Worm (Caenorhabditis elegans) whole organism, mixed stage, embryonic: ENCODE measurements around the gene C53B4.3.

Experiments used
- elt-1 ChIP-seq: sonication (generic microtip); optimal IDR thresholded peaks from 2 replicates; lab custom pipeline; 2017; ENCODE audit warnings: missing genetic modification characterization, mild to moderate bottlenecking, missing compliant biosample characterization, antibody characterized with exemption, moderate library complexity, borderline replicate concordance; ENCODE audit not compliant: insufficient read depth
- lin-13 ChIP-seq: fragments of 150-350 bp; optimal IDR thresholded peaks from 2 replicates; lab custom pipeline; 2014; ENCODE audit warnings: missing biosample characterization, missing genetic modification characterization
- nhr-237 ChIP-seq: fragments of 150-350 bp; optimal IDR thresholded peaks from 2 replicates; lab custom pipeline; 2014; ENCODE audit warnings: missing biosample characterization, missing genetic modification characterization
- snpc-4 ChIP-seq: fragments of 150-350 bp; optimal IDR thresholded peaks from 2 replicates; lab custom pipeline; 2014; ENCODE audit warnings: missing biosample characterization, missing genetic modification characterization

DNA sequence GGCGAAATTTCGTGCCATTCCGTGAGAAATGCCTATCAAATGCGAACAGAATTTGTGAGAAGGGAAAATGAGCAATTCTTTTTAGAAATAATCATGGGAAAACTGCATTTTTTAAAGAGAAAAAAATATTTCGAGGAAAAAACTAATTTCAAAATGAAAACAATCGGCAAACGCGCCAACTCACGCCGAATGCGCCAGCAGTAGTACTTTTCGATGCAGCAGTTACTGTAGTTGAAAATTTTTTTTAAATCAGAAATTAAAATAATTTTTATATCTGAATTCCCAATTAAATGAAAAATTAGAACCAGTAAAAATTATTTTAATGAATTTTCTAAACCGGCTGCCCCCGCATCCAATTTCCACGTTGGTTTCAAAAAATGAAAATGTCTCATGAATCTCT is 50.1 kb downstream of the C53B4.3 start:
- no peak for TF ChIP-seq elt-1 (tag; lab: Kevin White, UChicago)
- TF ChIP-seq nhr-237 = no peak
- no peak for TF ChIP-seq lin-13 (tag; lab: Kevin White, UChicago)
- no peak for TF ChIP-seq snpc-4 (tag; lab: Kevin White, UChicago)
